Fruit fly (Drosophila melanogaster) whole organism, wandering third instar larva: Measurements from ENCODE around the gene Psa.

Experiments
- Abd-B ChIP-seq: fragments of >200 bp; optimal IDR thresholded peaks from 2 replicates; lab custom pipeline; 2017; ENCODE audit warnings: missing biosample characterization, missing genetic modification characterization
- CG32264 ChIP-seq: fragments of 200-800 bp; sonication (Bioruptor generic); optimal IDR thresholded peaks from 2 replicates; lab custom pipeline; 2016; ENCODE audit warnings: missing biosample characterization, missing genetic modification characterization
- CG9705 ChIP-seq: fragments of 200-800 bp; sonication (Bioruptor generic); optimal IDR thresholded peaks from 2 replicates; lab custom pipeline; 2018; ENCODE audit warnings: missing biosample characterization, mild to moderate bottlenecking, missing genetic modification characterization
- Dfd ChIP-seq: fragments of >200 bp; optimal IDR thresholded peaks from 2 replicates; lab custom pipeline; 2017; ENCODE audit warnings: missing biosample characterization, missing genetic modification characterization
- Dif ChIP-seq: fragments of 200-275, 200-300 bp; sonication (Bioruptor generic); optimal IDR thresholded peaks from 2 replicates; lab custom pipeline; 2018; ENCODE audit warnings: missing biosample characterization, missing genetic modification characterization; ENCODE audit not compliant: partially characterized antibody
- GATAd ChIP-seq: sonication (Bioruptor generic); optimal IDR thresholded peaks from 2 replicates; lab custom pipeline; 2016; ENCODE audit warnings: missing biosample characterization, missing genetic modification characterization
- HLH106 ChIP-seq: fragments of 200-800 bp; optimal IDR thresholded peaks from 3 replicates; lab custom pipeline; 2019; ENCODE audit warnings: missing biosample characterization, mild to moderate bottlenecking, missing genetic modification characterization, moderate library complexity
- Hnf4 ChIP-seq: fragments of 200-800 bp; sonication (Bioruptor generic); optimal IDR thresholded peaks from 2 replicates; lab custom pipeline; 2016; ENCODE audit warnings: missing biosample characterization, mild to moderate bottlenecking, missing genetic modification characterization
- Hr78 ChIP-seq: fragments of >200 bp; optimal IDR thresholded peaks from 2 replicates; lab custom pipeline; 2017; ENCODE audit warnings: missing biosample characterization, missing genetic modification characterization
- Hr83 ChIP-seq: fragments of 200-300 bp; sonication (Bioruptor generic); optimal IDR thresholded peaks from 2 replicates; lab custom pipeline; 2016; ENCODE audit warnings: missing biosample characterization, mild to moderate bottlenecking, missing genetic modification characterization, moderate library complexity; ENCODE audit not compliant: poor library complexity, severe bottlenecking
- Mio ChIP-seq: sonication (Bioruptor generic); optimal IDR thresholded peaks from 2 replicates; lab custom pipeline; 2016; ENCODE audit warnings: missing biosample characterization, missing genetic modification characterization
- N ChIP-seq: fragments of >200 bp; optimal IDR thresholded peaks from 2 replicates; lab custom pipeline; 2018; ENCODE audit warnings: missing biosample characterization, missing external identifiers, missing genetic modification characterization
- OdsH ChIP-seq: fragments of 200-800 bp; sonication (Bioruptor generic); optimal IDR thresholded peaks from 2 replicates; lab custom pipeline; 2016; ENCODE audit warnings: missing biosample characterization, mild to moderate bottlenecking, missing genetic modification characterization
- Sp1 ChIP-seq: fragments of 200-800 bp; sonication (Bioruptor generic); optimal IDR thresholded peaks from 3 replicates; lab custom pipeline; 2019; ENCODE audit warnings: missing biosample characterization, mild to moderate bottlenecking, missing genetic modification characterization, moderate library complexity
- Vsx2 ChIP-seq: fragments of 200-300, 225-300 bp; sonication (Bioruptor generic); optimal IDR thresholded peaks from 2 replicates; lab custom pipeline; 2018; ENCODE audit warnings: missing biosample characterization, missing genetic modification characterization; ENCODE audit not compliant: partially characterized antibody
- br ChIP-seq: fragments of 200-800 bp; sonication (Bioruptor generic); optimal IDR thresholded peaks from 2 replicates; lab custom pipeline; 2016; ENCODE audit warnings: missing biosample characterization, missing genetic modification characterization
- dmrt93B ChIP-seq: fragments of 200-800 bp; sonication (Bioruptor generic); optimal IDR thresholded peaks from 2 replicates; lab custom pipeline; 2018; ENCODE audit warnings: missing biosample characterization, mild to moderate bottlenecking, missing genetic modification characterization
- dsf ChIP-seq: sonication (Bioruptor generic); optimal IDR thresholded peaks from 2 replicates; lab custom pipeline; 2016; ENCODE audit warnings: missing biosample characterization, missing genetic modification characterization, borderline replicate concordance
- h ChIP-seq: fragments of 200-800 bp; sonication (Bioruptor generic); optimal IDR thresholded peaks from 3 replicates; lab custom pipeline; 2016; ENCODE audit warnings: missing biosample characterization, mild to moderate bottlenecking, missing genetic modification characterization
- jim ChIP-seq: fragments of 175-275, 200-325 bp; sonication (Bioruptor generic); optimal IDR thresholded peaks from 2 replicates; lab custom pipeline; 2016; ENCODE audit warnings: missing biosample characterization, mild to moderate bottlenecking, missing genetic modification characterization
- lola ChIP-seq: fragments of >200 bp; optimal IDR thresholded peaks from 2 replicates; lab custom pipeline; 2017; ENCODE audit warnings: missing biosample characterization, missing genetic modification characterization
- pan ChIP-seq: fragments of >200 bp; optimal IDR thresholded peaks from 2 replicates; lab custom pipeline; 2017
- psq ChIP-seq: fragments of 200-800 bp; sonication (Bioruptor generic); optimal IDR thresholded peaks from 3 replicates; lab custom pipeline; 2017; ENCODE audit warnings: missing biosample characterization, mild to moderate bottlenecking, missing genetic modification characterization, moderate library complexity
- rgr ChIP-seq: fragments of 200-800 bp; sonication (Bioruptor generic); optimal IDR thresholded peaks from 3 replicates; lab custom pipeline; 2016; ENCODE audit warnings: missing biosample characterization, mild to moderate bottlenecking, missing genetic modification characterization
- sage ChIP-seq: fragments of 200-800 bp; sonication (Bioruptor generic); optimal IDR thresholded peaks from 2 replicates; lab custom pipeline; 2016; ENCODE audit warnings: missing biosample characterization, mild to moderate bottlenecking, missing genetic modification characterization
- sv ChIP-seq: fragments of 200-800 bp; sonication (Bioruptor generic); optimal IDR thresholded peaks from 3 replicates; lab custom pipeline; 2016; ENCODE audit warnings: missing biosample characterization, missing genetic modification characterization
- tai ChIP-seq: sonication (Bioruptor generic); optimal IDR thresholded peaks from 2 replicates; lab custom pipeline; 2016; ENCODE audit warnings: missing biosample characterization, missing genetic modification characterization
- usp ChIP-seq: fragments of >200 bp; optimal IDR thresholded peaks from 2 replicates; lab custom pipeline; 2017; ENCODE audit warnings: missing biosample characterization, missing genetic modification characterization
- woc ChIP-seq: sonication (Bioruptor generic); optimal IDR thresholded peaks from 2 replicates; lab custom pipeline; 2016; ENCODE audit warnings: missing biosample characterization, mild to moderate bottlenecking, missing genetic modification characterization

The Psa gene

dm6 chr3L:1469241-1469640 is 33.4 kb upstream of the Psa start:
- no peak for TF ChIP-seq sv (GFP tag; lab: Kevin White, UChicago)
- no peak for TF ChIP-seq br (GFP tag; lab: Kevin White, UChicago)
- no peak for TF ChIP-seq jim (GFP tag; lab: Kevin White, UChicago)
- no peak for TF ChIP-seq Vsx2
- no peak for TF ChIP-seq dmrt93B (GFP tag; lab: Kevin White, UChicago)
- no peak for TF ChIP-seq dsf (GFP tag; lab: Kevin White, UChicago)
- TF ChIP-seq Dif (GFP tag; lab: Kevin White, UChicago): no peak
- no peak for TF ChIP-seq OdsH (GFP tag; lab: Kevin White, UChicago)

dm6 chr3L:1471037-1471436 is 31.6 kb upstream of the Psa start:
- TF ChIP-seq dsf (GFP tag; lab: Kevin White, UChicago) (no peak), Hr78 (GFP tag; lab: Kevin White, UChicago) (no peak), tai (GFP tag; lab: Kevin White, UChicago) (no peak), OdsH (GFP tag; lab: Kevin White, UChicago) (no peak), Hnf4 (GFP tag; lab: Kevin White, UChicago) (no peak)

- TF ChIP-seq lola (no peak), Hnf4 (GFP tag; lab: Kevin White, UChicago) (no peak), tai (GFP tag; lab: Kevin White, UChicago) (no peak), Hr83 (GFP tag; lab: Kevin White, UChicago) (no peak), N (GFP tag; lab: Kevin White, UChicago) (no peak), sage (GFP tag; lab: Kevin White, UChicago) (no peak), dmrt93B (GFP tag; lab: Kevin White, UChicago) (no peak), Vsx2 (no peak), HLH106 (tag; lab: Kevin White, UChicago) (no peak), Abd-B (no peak), usp (GFP tag; lab: Kevin White, UChicago) (no peak), pan (lab: Kevin White, UChicago) (no peak), Sp1 (GFP tag; lab: Kevin White, UChicago) (no peak), jim (GFP tag; lab: Kevin White, UChicago) (no peak), sv (GFP tag; lab: Kevin White, UChicago) (no peak)
Observed at dm6 chr3L:1471960-1472359, 30.7 kb upstream of the Psa start, which contains the start of gene Naa30B. TSS of gene Naa30B (minus strand) at chr3L:1472060.

dm6 chr3L:1475157-1475556 is 27.5 kb upstream of the Psa start, which contains the start of gene Ptp61F:
TSS of gene Ptp61F (minus strand) at chr3L:1475257.
- no peak for TF ChIP-seq Hr78 (GFP tag; lab: Kevin White, UChicago)

dm6 chr3L:1477319-1477718 is 25.3 kb upstream of the Psa start, which contains the start of gene robl62A:
TSS of gene robl62A (plus strand) at chr3L:1477619.
- TF ChIP-seq CG32264 (GFP tag; lab: Kevin White, UChicago) (no peak), woc (GFP tag; lab: Kevin White, UChicago) (no peak), Hnf4 (GFP tag; lab: Kevin White, UChicago) (no peak), Hr83 (GFP tag; lab: Kevin White, UChicago) (no peak), N (GFP tag; lab: Kevin White, UChicago) (no peak), Vsx2 (no peak), HLH106 (tag; lab: Kevin White, UChicago) (no peak), Dfd (GFP tag; lab: Kevin White, UChicago) (no peak), pan (lab: Kevin White, UChicago) (no peak), Abd-B (no peak), Mio (GFP tag; lab: Kevin White, UChicago) (no peak), h (no peak), Sp1 (GFP tag; lab: Kevin White, UChicago) (no peak), GATAd (GFP tag; lab: Kevin White, UChicago) (no peak), CG9705 (GFP tag; lab: Kevin White, UChicago) (no peak), sage (GFP tag; lab: Kevin White, UChicago) (no peak), rgr (GFP tag; lab: Kevin White, UChicago) (no peak), br (GFP tag; lab: Kevin White, UChicago) (no peak), psq (GFP tag; lab: Kevin White, UChicago) (no peak)
